Worm (Caenorhabditis elegans) whole organism, late embryonic: ENCODE results near the gene wapl-1.

Source experiments
- C08G9.2 ChIP-seq: sonication (generic microtip); optimal IDR thresholded peaks from 2 replicates; lab custom pipeline; 2016; ENCODE audit warnings: mild to moderate bottlenecking, missing genetic modification characterization, moderate library complexity, missing compliant biosample characterization
- F13H6.1 ChIP-seq: sonication (generic microtip); optimal IDR thresholded peaks from 2 replicates; lab custom pipeline; 2016; ENCODE audit warnings: missing genetic modification characterization, missing compliant biosample characterization
- K09A11.1 ChIP-seq: sonication (generic microtip); optimal IDR thresholded peaks from 2 replicates; lab custom pipeline; 2017; ENCODE audit warnings: antibody characterized with exemption, mild to moderate bottlenecking, missing genetic modification characterization, missing compliant biosample characterization; ENCODE audit not compliant: insufficient read depth
- Y22D7AL.16 ChIP-seq: sonication (generic microtip); optimal IDR thresholded peaks from 2 replicates; lab custom pipeline; 2016; ENCODE audit warnings: missing genetic modification characterization, missing compliant biosample characterization
- ceh-14 ChIP-seq: sonication (generic microtip); optimal IDR thresholded peaks from 2 replicates; lab custom pipeline; 2016; ENCODE audit warnings: missing genotype, missing genetic modification characterization, missing compliant biosample characterization
- ceh-24 ChIP-seq: sonication (generic microtip); optimal IDR thresholded peaks from 2 replicates; lab custom pipeline; 2016; ENCODE audit warnings: mild to moderate bottlenecking, missing genetic modification characterization, missing compliant biosample characterization
- ceh-30 ChIP-seq: fragments of 150-350 bp; optimal IDR thresholded peaks from 2 replicates; lab custom pipeline; 2014; ENCODE audit warnings: missing biosample characterization, missing genetic modification characterization
- ceh-34 ChIP-seq: sonication (generic microtip); optimal IDR thresholded peaks from 2 replicates; lab custom pipeline; 2016; ENCODE audit warnings: mild to moderate bottlenecking, missing genetic modification characterization, missing compliant biosample characterization
- ceh-45 ChIP-seq: fragments of 200-800 bp; sonication (Bioruptor generic); IDR thresholded peaks from 2 replicates; pipeline ENCODE4 v1.3.6; 2022; ENCODE audit warnings: missing genetic modification reagents, missing genetic modification characterization, missing compliant biosample characterization
- elt-4 ChIP-seq: sonication (generic microtip); optimal IDR thresholded peaks from 2 replicates; lab custom pipeline; 2016; ENCODE audit warnings: missing genetic modification characterization, missing compliant biosample characterization
- ets-4 ChIP-seq: sonication (generic microtip); optimal IDR thresholded peaks from 2 replicates; lab custom pipeline; 2016; ENCODE audit warnings: missing genetic modification characterization, missing compliant biosample characterization
- eyg-1 ChIP-seq: sonication (generic microtip); optimal IDR thresholded peaks from 2 replicates; lab custom pipeline; 2016; ENCODE audit warnings: missing genotype, missing genetic modification characterization, missing compliant biosample characterization
- fax-1 ChIP-seq: sonication (generic microtip); optimal IDR thresholded peaks from 2 replicates; lab custom pipeline; 2016; ENCODE audit warnings: missing genotype, missing genetic modification characterization, missing compliant biosample characterization
- fkh-10 ChIP-seq: fragments of 150-350 bp; optimal IDR thresholded peaks from 2 replicates; lab custom pipeline; 2014; ENCODE audit warnings: missing biosample characterization, missing genetic modification reagents, missing genetic modification characterization
- fkh-6 ChIP-seq: sonication (generic microtip); optimal IDR thresholded peaks from 2 replicates; lab custom pipeline; 2016; ENCODE audit warnings: missing genetic modification characterization, missing compliant biosample characterization
- hlh-15 ChIP-seq: sonication (generic microtip); optimal IDR thresholded peaks from 2 replicates; lab custom pipeline; 2016; ENCODE audit warnings: missing genetic modification characterization, missing compliant biosample characterization
- lim-6 ChIP-seq: sonication (generic microtip); optimal IDR thresholded peaks from 2 replicates; lab custom pipeline; 2016; ENCODE audit warnings: missing genetic modification characterization, missing compliant biosample characterization
- nfya-1 ChIP-seq: sonication (generic microtip); optimal IDR thresholded peaks from 2 replicates; lab custom pipeline; 2017; ENCODE audit warnings: missing genetic modification characterization, mild to moderate bottlenecking, missing compliant biosample characterization, antibody characterized with exemption, moderate library complexity
- nhr-11 ChIP-seq: fragments of 150-350 bp; optimal IDR thresholded peaks from 2 replicates; lab custom pipeline; 2014; ENCODE audit warnings: missing biosample characterization, missing genetic modification characterization
- nhr-232 ChIP-seq: sonication (generic microtip); optimal IDR thresholded peaks from 2 replicates; lab custom pipeline; 2016; ENCODE audit warnings: missing genetic modification characterization, missing compliant biosample characterization
- npax-4 ChIP-seq: sonication (generic microtip); optimal IDR thresholded peaks from 2 replicates; lab custom pipeline; 2016; ENCODE audit warnings: missing genetic modification characterization, missing compliant biosample characterization
- odd-2 ChIP-seq: sonication (generic microtip); optimal IDR thresholded peaks from 2 replicates; lab custom pipeline; 2017; ENCODE audit warnings: antibody characterized with exemption, mild to moderate bottlenecking, missing genetic modification characterization, missing compliant biosample characterization
- pqm-1 ChIP-seq: sonication (generic microtip); optimal IDR thresholded peaks from 2 replicates; lab custom pipeline; 2016; ENCODE audit warnings: missing genetic modification characterization, missing compliant biosample characterization
- ref-2 ChIP-seq: sonication (generic microtip); optimal IDR thresholded peaks from 2 replicates; lab custom pipeline; 2016; ENCODE audit warnings: missing genetic modification characterization, missing compliant biosample characterization
- sox-4 ChIP-seq: sonication (generic microtip); optimal IDR thresholded peaks from 2 replicates; lab custom pipeline; 2017; ENCODE audit warnings: mild to moderate bottlenecking, missing genetic modification characterization, inconsistent platforms, missing compliant biosample characterization
- syd-9 ChIP-seq: sonication (generic microtip); optimal IDR thresholded peaks from 2 replicates; lab custom pipeline; 2016; ENCODE audit warnings: mild to moderate bottlenecking, missing genetic modification characterization, moderate library complexity, missing compliant biosample characterization
- tbx-7 ChIP-seq: sonication (generic microtip); optimal IDR thresholded peaks from 2 replicates; lab custom pipeline; 2016; ENCODE audit warnings: missing genotype, missing genetic modification characterization, missing compliant biosample characterization
- unc-3 ChIP-seq, 2 experiments: fragments of 200-800 bp in 1 of 2; sonication (Bioruptor generic) in 1 of 2; sonication (generic microtip) in 1 of 2; conservative IDR thresholded peaks in 1 of 2; optimal IDR thresholded peaks in 1 of 2; 2 replicates each; pipeline versions ENCODE4 v1.3.6 to Lab custom; 2016 to 2022; ENCODE audit warnings: missing compliant biosample characterization in 2 of 2, missing genetic modification characterization in 2 of 2, missing genetic modification reagents in 1 of 2
- unc-42 ChIP-seq: sonication (generic microtip); optimal IDR thresholded peaks from 2 replicates; lab custom pipeline; 2016; ENCODE audit warnings: missing genotype, missing genetic modification characterization, missing compliant biosample characterization
- unc-55 ChIP-seq: sonication (generic microtip); optimal IDR thresholded peaks from 2 replicates; lab custom pipeline; 2017; ENCODE audit warnings: missing biosample characterization, missing genetic modification reagents, missing genetic modification characterization
- zip-5 ChIP-seq: sonication (generic microtip); optimal IDR thresholded peaks from 2 replicates; lab custom pipeline; 2016; ENCODE audit warnings: missing genetic modification characterization, missing compliant biosample characterization

Gene wapl-1

DNA sequence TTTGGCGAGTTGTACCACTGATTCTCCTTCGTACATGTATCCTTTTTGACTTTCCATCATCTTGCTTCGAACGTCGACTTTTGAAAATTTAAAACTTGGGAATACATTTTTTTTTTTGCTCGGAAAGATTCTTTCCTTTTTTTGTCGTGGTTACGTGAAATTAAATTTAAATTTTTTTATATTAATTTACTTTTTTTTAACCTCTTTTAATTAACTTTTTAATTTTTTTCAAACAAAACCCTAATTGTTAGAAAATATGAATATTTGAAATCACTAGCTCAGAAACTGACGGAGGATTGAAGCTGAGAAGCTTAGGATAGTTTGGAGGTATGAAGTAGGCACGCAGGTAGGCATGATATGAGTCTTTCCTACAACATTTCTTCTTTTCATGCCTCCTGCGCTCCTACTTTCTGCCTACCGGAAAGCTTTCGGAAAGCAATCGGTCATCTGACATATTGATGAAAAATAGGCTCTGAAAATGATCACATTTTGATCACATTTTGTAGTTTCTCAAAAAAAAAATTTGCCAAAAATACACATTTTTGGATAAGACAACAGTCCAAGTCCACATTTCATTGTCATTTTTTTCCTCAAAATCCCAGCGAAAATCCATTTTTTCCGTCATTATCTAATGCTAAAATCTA, 11.0 kb downstream of the wapl-1 start, which contains the start of the genes R08C7.8 and R08C7.4:
R08C7.8 (minus strand) TSS at position 101 of the 644 bp plus-strand sequence.
R08C7.4 (plus strand) TSS at position 594 of the 644 bp plus-strand sequence.
- TF ChIP-seq sox-4 (tag; lab: Kevin White, UChicago), result no peak
- TF ChIP-seq lim-6, result no peak
- no peak for TF ChIP-seq fkh-6 (tag; lab: Kevin White, UChicago)
- TF ChIP-seq C08G9.2 (tag; lab: Kevin White, UChicago), result no peak
- TF ChIP-seq unc-55, result no peak
- no peak for TF ChIP-seq ref-2 (tag; lab: Kevin White, UChicago)
- no peak for TF ChIP-seq ceh-14 (tag; lab: Kevin White, UChicago)
- TF ChIP-seq syd-9 (tag; lab: Kevin White, UChicago), result no peak
- no peak for TF ChIP-seq ets-4 (tag; lab: Kevin White, UChicago)
- no peak for TF ChIP-seq fkh-10 (GFP tag; lab: Kevin White, UChicago)
- no peak for TF ChIP-seq eyg-1 (tag; lab: Kevin White, UChicago)
- TF ChIP-seq elt-4 (tag; lab: Kevin White, UChicago), result no peak
- TF ChIP-seq ceh-34 (tag; lab: Kevin White, UChicago), result no peak
- no peak for TF ChIP-seq tbx-7 (tag; lab: Kevin White, UChicago)
- no peak for TF ChIP-seq npax-4 (tag; lab: Kevin White, UChicago)

DNA sequence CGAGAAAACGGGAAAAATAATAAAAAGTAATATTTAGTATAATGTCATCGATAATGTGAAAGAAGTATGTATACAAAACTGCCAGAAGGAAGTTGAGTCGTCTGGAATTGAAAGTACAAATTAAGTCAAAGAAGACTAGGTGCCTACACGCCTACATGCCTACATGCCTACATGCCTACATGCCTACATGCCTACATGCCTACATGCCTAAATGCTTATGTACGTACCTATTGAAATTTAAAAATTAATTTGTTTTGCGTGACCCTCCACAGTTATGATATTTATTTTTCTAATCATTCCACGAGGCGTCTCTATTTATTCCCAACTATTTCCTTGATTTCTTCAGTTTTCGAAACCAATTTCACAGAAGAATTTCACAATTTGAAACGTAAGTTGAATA, 15.6 kb downstream of the wapl-1 start, which contains the start of the genes str-185 and R08C7.5:
str-185 (minus strand) TSS at position 101 of the 400 bp plus-strand sequence.
R08C7.5 (plus strand) TSS at position 329 of the 400 bp plus-strand sequence.
- TF ChIP-seq hlh-15 (tag; lab: Kevin White, UChicago), result no peak
- TF ChIP-seq ref-2 (tag; lab: Kevin White, UChicago), result no peak
- TF ChIP-seq nhr-11 (tag; lab: Kevin White, UChicago), result no peak
- TF ChIP-seq syd-9 (tag; lab: Kevin White, UChicago), result no peak
- no peak for TF ChIP-seq eyg-1 (tag; lab: Kevin White, UChicago)
- no peak for TF ChIP-seq unc-42

DNA sequence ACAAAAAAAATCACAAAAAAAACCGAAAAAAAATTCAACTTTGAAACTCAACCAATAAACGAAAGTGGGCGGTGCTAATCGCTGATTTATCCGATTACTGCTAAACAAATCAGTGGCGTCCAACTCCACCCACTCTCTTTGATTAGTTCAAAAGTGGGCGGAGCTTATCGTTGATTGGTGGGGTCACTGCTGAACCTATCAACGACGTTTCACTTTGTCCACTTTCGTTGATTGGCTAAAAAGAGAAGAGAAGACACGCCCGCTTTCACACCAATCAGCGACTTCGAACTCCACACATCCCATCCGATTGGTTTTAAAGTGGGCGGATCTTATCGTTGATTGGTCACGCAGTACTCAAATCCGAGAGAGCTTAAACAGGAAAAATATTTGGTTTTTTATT, 21.7 kb downstream of the wapl-1 start:
- TF ChIP-seq elt-4 (tag; lab: Kevin White, UChicago), result no peak
- no peak for TF ChIP-seq ceh-45 (GFP tag; lab: Robert Waterston, UW)
- no peak for TF ChIP-seq Y22D7AL.16
- no peak for TF ChIP-seq tbx-7 (tag; lab: Kevin White, UChicago)
- TF ChIP-seq nfya-1 (tag; lab: Kevin White, UChicago), result peak; percentile 99
- TF ChIP-seq pqm-1 (tag; lab: Kevin White, UChicago), result no peak
- no peak for TF ChIP-seq ets-4 (tag; lab: Kevin White, UChicago)
- no peak for TF ChIP-seq K09A11.1 (tag; lab: Kevin White, UChicago)

ce11 chrIV:4423026-4423425, 22.5 kb downstream of the wapl-1 start:
- no peak for TF ChIP-seq odd-2 (tag; lab: Kevin White, UChicago)
- TF ChIP-seq unc-3 (GFP tag; conservative IDR thresholded peaks at IDR 0.05; lab: Robert Waterston, UW), result no peak
- TF ChIP-seq unc-3 (tag; optimal IDR thresholded peaks at IDR 0.05; lab: Kevin White, UChicago), result no peak
- TF ChIP-seq F13H6.1 (tag; lab: Kevin White, UChicago), result no peak
- TF ChIP-seq syd-9 (tag; lab: Kevin White, UChicago), result no peak
- no peak for TF ChIP-seq fkh-6 (tag; lab: Kevin White, UChicago)
- TF ChIP-seq ceh-30 (tag; lab: Kevin White, UChicago), result no peak

DNA sequence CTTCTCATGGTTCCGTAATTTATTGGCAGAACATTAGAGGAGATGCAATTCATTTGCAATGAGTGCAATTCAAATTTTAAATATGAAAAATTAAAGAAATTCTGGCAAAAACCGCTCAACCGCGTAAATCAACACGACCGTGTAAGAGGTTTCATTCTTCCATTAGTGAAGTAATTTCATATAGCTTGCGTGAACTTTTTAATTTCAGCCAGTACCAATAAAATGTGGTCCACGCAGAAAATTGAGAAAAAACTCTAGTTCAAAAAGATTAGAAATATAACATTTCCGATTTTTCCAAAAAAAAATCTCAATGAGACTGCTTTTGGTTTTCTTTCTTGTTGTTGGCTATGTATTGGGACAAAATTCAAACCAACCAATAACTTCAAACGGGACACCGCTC, 23.5 kb downstream of the wapl-1 start, which contains the start of gene clec-175:
clec-175 (plus strand) TSS at position 301 of the 400 bp plus-strand sequence.
- no peak for TF ChIP-seq fkh-6 (tag; lab: Kevin White, UChicago)
- TF ChIP-seq npax-4 (tag; lab: Kevin White, UChicago), result no peak
- TF ChIP-seq fax-1 (tag; lab: Kevin White, UChicago), result no peak
- TF ChIP-seq ceh-24 (tag; lab: Kevin White, UChicago), result no peak
- TF ChIP-seq nhr-232 (tag; lab: Kevin White, UChicago), result no peak
- TF ChIP-seq zip-5, result no peak
- TF ChIP-seq fkh-10 (GFP tag; lab: Kevin White, UChicago), result no peak
